Fruit fly (Drosophila melanogaster): ENCODE measurements around the gene ninaA.

ninaA gene

DNA sequence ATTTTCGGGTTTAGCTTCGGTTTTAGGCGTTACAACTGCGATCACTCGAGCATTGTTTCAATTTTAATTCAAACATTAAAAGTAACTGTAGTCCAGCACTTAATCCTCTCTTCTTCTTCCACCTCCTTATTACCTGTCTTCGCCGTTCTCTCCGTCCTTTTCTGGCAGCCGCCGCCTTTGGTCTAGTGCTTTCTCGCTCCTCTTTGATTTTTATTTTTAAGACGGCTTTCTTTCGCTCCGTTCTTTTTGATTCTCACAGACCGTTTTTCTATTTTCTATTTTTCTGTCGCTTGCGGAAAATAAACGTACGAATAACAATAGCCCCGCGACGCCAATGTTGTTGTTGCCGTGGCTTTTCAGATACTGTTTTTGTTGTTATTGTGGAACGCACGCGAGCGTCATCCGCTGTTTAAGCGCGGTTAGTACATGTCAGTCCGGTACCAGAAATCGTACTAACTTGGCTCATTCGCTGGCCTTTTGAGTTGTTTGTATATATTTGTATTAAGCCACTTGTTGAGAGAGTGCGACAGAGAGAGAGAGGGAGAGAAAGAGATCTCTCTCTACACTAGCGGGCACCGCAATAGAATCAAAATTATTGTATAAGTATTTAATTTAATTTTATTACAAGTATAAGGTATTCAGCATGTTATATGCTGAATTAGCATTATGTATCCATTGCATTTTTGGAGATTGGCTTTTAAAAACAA lies 9.1 kb upstream of the ninaA start, which contains the start of gene aru:
aru (minus strand) TSS at position 456 of the 707 bp plus-strand sequence.
- TF ChIP-seq org-1 (GFP tag; optimal IDR thresholded peaks at IDR 0.05) (no peak), Trl (optimal IDR thresholded peaks at IDR 0.05) (peak; percentile 76 to 82), Trl (GFP tag; optimal IDR thresholded peaks at IDR 0.05) (no peak), Sry-δ (GFP tag; optimal IDR thresholded peaks at IDR 0.05) (no peak), CG30020 (tag; optimal IDR thresholded peaks at IDR 0.05) (no peak), NfI (GFP tag; optimal IDR thresholded peaks at IDR 0.05) (no peak), CG15269 (tag; optimal IDR thresholded peaks at IDR 0.05) (peak; percentile 43), klu (GFP tag; IDR thresholded peaks at IDR 0.05) (no peak), trh (GFP tag; optimal IDR thresholded peaks at IDR 0.05) (no peak), Ets65A (GFP tag) (no peak), CG17802 (tag; optimal IDR thresholded peaks at IDR 0.05) (no peak), CG17912 (GFP tag; optimal IDR thresholded peaks at IDR 0.05) (no peak), tna (GFP tag; IDR thresholded peaks at IDR 0.05; ENCODE audit: partially characterized antibody) (no peak), abd-A (tag; optimal IDR thresholded peaks at IDR 0.05) (no peak), grn (GFP tag; optimal IDR thresholded peaks at IDR 0.05) (no peak), TFAM (GFP tag; optimal IDR thresholded peaks at IDR 0.05) (no peak), CTCF (GFP tag; optimal IDR thresholded peaks at IDR 0.05) (peak; percentile 3), sim (GFP tag; IDR thresholded peaks at IDR 0.05) (no peak), knrl (GFP tag; IDR thresholded peaks at IDR 0.05; ENCODE audit: partially characterized antibody) (no peak), CG4360 (GFP tag; IDR thresholded peaks at IDR 0.05) (peak; percentile 96), seq (GFP tag; IDR thresholded peaks at IDR 0.05) (0 out of 2 replicates have a peak, but pooled peaks have one; percentile 15), tll (GFP tag; optimal IDR thresholded peaks at IDR 0.05) (no peak), CG12744 (GFP tag; optimal IDR thresholded peaks at IDR 0.05) (no peak), otp (GFP tag; IDR thresholded peaks at IDR 0.05) (0 out of 3 replicates have a peak, but pooled peaks have one; percentile 16), CG11247 (GFP tag; IDR thresholded peaks at IDR 0.05) (no peak), CG7928 (GFP tag; optimal IDR thresholded peaks at IDR 0.05) (no peak), en (GFP tag; optimal IDR thresholded peaks at IDR 0.05) (no peak), HmgD (GFP tag; optimal IDR thresholded peaks at IDR 0.05) (peak; percentile 22), mld (GFP tag; IDR thresholded peaks at IDR 0.05; ENCODE audit: partially characterized antibody) (no peak), exex (tag; optimal IDR thresholded peaks at IDR 0.05) (no peak), cad (GFP tag; optimal IDR thresholded peaks at IDR 0.05) (no peak), CG31388 (GFP tag; optimal IDR thresholded peaks at IDR 0.05) (no peak), Poxn (GFP tag; IDR thresholded peaks at IDR 0.05) (no peak), tgo (GFP tag; IDR thresholded peaks at IDR 0.05) (no peak), Lhr (GFP tag; optimal IDR thresholded peaks at IDR 0.05) (no peak), PHDP (tag; optimal IDR thresholded peaks at IDR 0.05) (peak; percentile 58), Sox102F (GFP tag; optimal IDR thresholded peaks at IDR 0.05) (peak; percentile 15), CG14050 (GFP tag; IDR thresholded peaks at IDR 0.05) (no peak), Gsc (GFP tag; IDR thresholded peaks at IDR 0.05) (no peak), sc (optimal IDR thresholded peaks at IDR 0.05) (no peak), sc (GFP tag; optimal IDR thresholded peaks at IDR 0.05) (no peak), al (GFP tag; IDR thresholded peaks at IDR 0.05) (no peak), usp (GFP tag; optimal IDR thresholded peaks at IDR 0.05) (no peak), Sox100B (GFP tag; optimal IDR thresholded peaks at IDR 0.05) (peak; percentile 41), odd (GFP tag; optimal IDR thresholded peaks at IDR 0.05) (no peak), CG13123 (GFP tag; optimal IDR thresholded peaks at IDR 0.05) (no peak), CG10209 (GFP tag; optimal IDR thresholded peaks at IDR 0.05) (no peak), CG18262 (tag; optimal IDR thresholded peaks at IDR 0.05) (peak; percentile 45), NFAT (GFP tag; IDR thresholded peaks at IDR 0.05) (peak; percentile 6; the same call in 1 of the 2 replicates), croc (GFP tag; conservative IDR thresholded peaks at IDR 0.05) (no peak), MTF-1 (GFP tag; optimal IDR thresholded peaks at IDR 0.05; ENCODE audit: borderline replicate concordance) (peak; percentile 24), Opbp (GFP tag; IDR thresholded peaks at IDR 0.05; ENCODE audit: partially characterized antibody) (no peak)

Data from whole organism, embryonic.